Fruit fly (Drosophila melanogaster): ENCODE data around the gene CG9289.

The CG9289 gene

DNA sequence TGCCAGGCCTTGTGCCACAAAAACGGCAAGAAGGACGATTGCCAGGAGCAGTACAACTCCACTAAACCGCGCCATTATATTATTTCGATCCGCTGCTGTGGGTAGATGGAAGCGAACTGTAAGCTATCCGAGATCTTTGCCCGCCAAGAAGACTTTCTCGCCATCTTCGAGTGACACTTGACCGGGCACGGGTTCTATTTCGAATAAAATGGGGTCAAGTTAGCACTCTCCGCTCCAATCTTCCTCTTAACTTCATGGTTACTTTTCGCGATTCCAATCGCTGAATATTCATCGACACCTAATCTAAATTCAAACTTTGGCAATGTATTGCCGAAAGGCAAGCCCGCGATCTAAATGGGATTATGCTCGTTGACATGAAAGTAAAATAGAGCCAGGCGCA is at the start of gene CG9289:
Gene CG9289, minus strand, starts transcription at position 101 of the 400 bp plus-strand sequence.
- TF ChIP-seq CG8301 (tag; optimal IDR thresholded peaks at IDR 0.05) (no peak), fd96Ca (GFP tag; IDR thresholded peaks at IDR 0.05) (no peak), CG12605 (GFP tag; IDR thresholded peaks at IDR 0.05) (no peak), D1 (tag; optimal IDR thresholded peaks at IDR 0.05) (no peak), Pif1A (GFP tag; optimal IDR thresholded peaks at IDR 0.05) (no peak), Pif1B (GFP tag; optimal IDR thresholded peaks at IDR 0.05) (no peak), Ets98B (GFP tag; IDR thresholded peaks at IDR 0.05) (no peak), CG4496 (GFP tag; IDR thresholded peaks at IDR 0.05) (no peak), CG15710 (tag; optimal IDR thresholded peaks at IDR 0.05) (no peak), CG9948 (tag; optimal IDR thresholded peaks at IDR 0.05) (no peak), CG32121 (GFP tag; IDR thresholded peaks at IDR 0.05) (no peak), CG13204 (GFP tag; optimal IDR thresholded peaks at IDR 0.05) (no peak), CG14655 (GFP tag; optimal IDR thresholded peaks at IDR 0.05) (no peak), gl (tag; optimal IDR thresholded peaks at IDR 0.05) (no peak), CG34367 (tag; optimal IDR thresholded peaks at IDR 0.05) (no peak), CG8159 (tag; optimal IDR thresholded peaks at IDR 0.05) (no peak), CG17806 (tag; optimal IDR thresholded peaks at IDR 0.05) (no peak), rn (GFP tag; IDR thresholded peaks at IDR 0.05) (no peak), CG10348 (GFP tag; IDR thresholded peaks at IDR 0.05) (no peak), EcR (GFP tag; optimal IDR thresholded peaks at IDR 0.05) (no peak)

- TF ChIP-seq CG9948 (tag; optimal IDR thresholded peaks at IDR 0.05) (peak; percentile 6), Ets98B (GFP tag; IDR thresholded peaks at IDR 0.05) (0 out of 2 replicates have a peak, but pooled peaks have one; percentile 27), Pif1A (GFP tag; optimal IDR thresholded peaks at IDR 0.05) (peak; percentile 7), CG14655 (GFP tag; optimal IDR thresholded peaks at IDR 0.05) (no peak)
Measured at dm6 chr2L:8732702-8733101, 48.5 kb upstream of the CG9289 start.

DNA sequence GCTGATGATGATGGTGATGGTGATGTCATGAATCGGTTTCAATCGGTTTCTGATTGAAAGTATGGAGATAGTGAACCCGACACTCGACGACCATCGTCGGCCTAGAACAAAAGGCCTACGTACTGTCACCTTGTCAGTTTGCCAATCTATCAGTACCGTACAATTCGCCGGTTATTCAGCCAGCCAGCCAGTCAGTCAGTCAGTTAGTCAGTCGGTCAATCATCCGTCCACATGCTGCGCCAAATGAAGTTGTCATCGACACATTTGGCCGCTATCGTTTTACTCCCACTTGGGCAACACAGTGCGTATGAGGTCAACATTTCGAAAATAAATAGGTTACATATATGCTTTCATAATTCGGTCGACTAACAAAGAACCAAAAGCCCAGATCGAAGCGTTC is 36.9 kb upstream of the CG9289 start:
- TF ChIP-seq Pif1A (GFP tag; optimal IDR thresholded peaks at IDR 0.05) (no peak), CG4496 (GFP tag; IDR thresholded peaks at IDR 0.05) (no peak), CG12605 (GFP tag; IDR thresholded peaks at IDR 0.05) (no peak), D1 (tag; optimal IDR thresholded peaks at IDR 0.05) (no peak), CG17806 (tag; optimal IDR thresholded peaks at IDR 0.05) (no peak), CG32121 (GFP tag; IDR thresholded peaks at IDR 0.05) (no peak), CG14655 (GFP tag; optimal IDR thresholded peaks at IDR 0.05) (no peak), Snoo (tag; optimal IDR thresholded peaks at IDR 0.05) (no peak), gl (tag; optimal IDR thresholded peaks at IDR 0.05) (no peak), CG15710 (tag; optimal IDR thresholded peaks at IDR 0.05) (no peak), CG8301 (tag; optimal IDR thresholded peaks at IDR 0.05) (no peak), CG8159 (tag; optimal IDR thresholded peaks at IDR 0.05) (no peak)

DNA sequence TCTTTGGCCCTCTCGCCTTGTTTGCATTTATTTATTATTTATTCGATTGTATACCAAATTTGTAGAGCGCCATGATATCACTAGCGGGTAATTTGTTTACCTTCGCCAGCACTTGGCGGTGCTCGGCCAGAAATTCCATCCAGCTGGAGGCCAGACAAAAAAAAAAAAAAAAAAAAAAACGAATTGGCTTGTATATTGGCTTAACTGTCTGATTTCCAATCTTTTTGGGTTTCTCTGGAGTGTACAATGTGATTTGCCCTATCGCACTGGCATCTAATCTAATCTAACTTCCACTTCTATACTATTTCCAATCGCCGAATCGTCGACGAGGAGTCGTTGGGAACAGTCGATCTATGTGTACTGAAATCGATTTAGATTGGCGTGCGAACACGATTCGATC is 35.6 kb upstream of the CG9289 start:
- TF ChIP-seq CG8301 (tag; optimal IDR thresholded peaks at IDR 0.05) (no peak), CG9948 (tag; optimal IDR thresholded peaks at IDR 0.05) (no peak), rn (GFP tag; IDR thresholded peaks at IDR 0.05) (no peak), CG14655 (GFP tag; optimal IDR thresholded peaks at IDR 0.05) (no peak), EcR (GFP tag; optimal IDR thresholded peaks at IDR 0.05) (no peak), Pif1A (GFP tag; optimal IDR thresholded peaks at IDR 0.05) (no peak), CG32121 (GFP tag; IDR thresholded peaks at IDR 0.05) (no peak), CG34367 (tag; optimal IDR thresholded peaks at IDR 0.05) (no peak)

DNA sequence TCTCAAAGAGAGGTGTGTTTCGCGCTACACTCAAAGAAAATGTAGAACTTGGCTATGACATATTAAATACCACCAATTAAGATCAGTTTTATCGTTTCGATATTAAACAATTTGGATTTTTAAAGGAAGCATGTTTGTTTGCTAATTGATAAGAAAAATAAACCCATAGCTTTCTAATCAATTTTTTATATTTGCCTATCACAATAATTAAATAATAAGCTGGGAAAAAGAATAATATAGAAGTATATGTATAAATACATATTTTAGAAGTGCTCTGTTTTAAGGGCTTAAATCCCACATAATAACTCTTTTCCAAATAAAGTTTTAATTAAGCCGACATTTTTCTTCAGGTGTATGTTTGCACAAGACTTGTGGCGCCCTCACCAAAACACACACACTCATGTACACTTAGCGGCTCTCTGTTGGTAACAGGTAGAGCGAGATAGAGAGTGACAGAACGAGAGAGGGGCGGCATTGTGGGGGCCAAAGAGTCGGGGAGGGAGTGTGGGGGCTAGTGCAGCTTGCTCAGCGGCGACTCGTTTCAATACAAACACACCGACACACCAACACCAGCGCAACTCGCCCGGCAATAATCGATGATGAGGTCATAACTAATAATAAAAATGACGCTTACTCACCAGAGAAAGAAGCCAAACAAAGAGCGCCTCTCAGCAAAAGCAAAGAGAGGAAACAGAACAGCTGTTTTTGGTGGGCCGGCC is 33.6 kb upstream of the CG9289 start:
- peak; percentile 76 for TF ChIP-seq CG32121 (GFP tag; IDR thresholded peaks at IDR 0.05)
- TF ChIP-seq CG8159 (tag; optimal IDR thresholded peaks at IDR 0.05): peak; percentile 94
- TF ChIP-seq fd96Ca (GFP tag; IDR thresholded peaks at IDR 0.05): peak; percentile 80; the same call in 2 of the 3 replicates
- peak; percentile 55; the same call in 1 of the 2 replicates for TF ChIP-seq rn (GFP tag; IDR thresholded peaks at IDR 0.05)
- TF ChIP-seq Pif1A (GFP tag; optimal IDR thresholded peaks at IDR 0.05): peak; percentile 72
- peak; percentile 45; the same call in 1 of the 2 replicates for TF ChIP-seq CG10348 (GFP tag; IDR thresholded peaks at IDR 0.05)
- peak; percentile 84 for TF ChIP-seq EcR (GFP tag; optimal IDR thresholded peaks at IDR 0.05)
- TF ChIP-seq CG4496 (GFP tag; IDR thresholded peaks at IDR 0.05): peak; percentile 77; the same call in 2 of the 3 replicates
- peak; percentile 78 for TF ChIP-seq CG12605 (GFP tag; IDR thresholded peaks at IDR 0.05)
- TF ChIP-seq CG34367 (tag; optimal IDR thresholded peaks at IDR 0.05): peak; percentile 84
- peak; percentile 49 for TF ChIP-seq CG13204 (GFP tag; optimal IDR thresholded peaks at IDR 0.05)
- TF ChIP-seq CG8301 (tag; optimal IDR thresholded peaks at IDR 0.05): peak; percentile 93
- TF ChIP-seq CG17806 (tag; optimal IDR thresholded peaks at IDR 0.05): peak; percentile 87
- peak; percentile 76 for TF ChIP-seq Ets98B (GFP tag; IDR thresholded peaks at IDR 0.05)
- peak; percentile 84 for TF ChIP-seq Snoo (tag; optimal IDR thresholded peaks at IDR 0.05)
- TF ChIP-seq Pif1B (GFP tag; optimal IDR thresholded peaks at IDR 0.05): peak; percentile 78
- TF ChIP-seq D1 (tag; optimal IDR thresholded peaks at IDR 0.05): peak; percentile 95
- TF ChIP-seq gl (tag; optimal IDR thresholded peaks at IDR 0.05): peak; percentile 37
- peak; percentile 93 for TF ChIP-seq CG9948 (tag; optimal IDR thresholded peaks at IDR 0.05)
- peak; percentile 93 for TF ChIP-seq CG15710 (tag; optimal IDR thresholded peaks at IDR 0.05)
- peak; percentile 95 for TF ChIP-seq CG14655 (GFP tag; optimal IDR thresholded peaks at IDR 0.05)

DNA sequence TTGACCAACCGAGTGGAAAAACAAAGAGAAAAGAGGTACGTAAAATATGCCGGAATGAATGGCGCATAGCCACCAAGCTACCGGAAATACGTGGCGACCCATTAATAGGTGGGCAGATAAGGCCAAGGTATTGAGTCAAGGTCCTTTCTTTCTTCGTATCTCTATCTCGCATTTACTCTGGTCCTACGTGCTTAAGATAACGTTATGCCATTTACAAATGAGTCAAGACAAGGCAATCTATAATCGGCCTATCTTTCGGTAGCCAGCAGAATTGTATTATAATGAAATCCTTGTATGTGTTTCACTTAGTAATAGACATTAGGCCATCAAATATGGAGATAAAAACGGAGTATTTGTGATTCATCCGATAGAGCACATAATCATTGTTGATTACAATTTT is 32.2 kb upstream of the CG9289 start:
- TF ChIP-seq EcR (GFP tag; optimal IDR thresholded peaks at IDR 0.05) (peak; percentile 3), Pif1A (GFP tag; optimal IDR thresholded peaks at IDR 0.05) (no peak)

Data from whole organism, pupa.